Worm (Caenorhabditis elegans) whole organism, early embryonic: ENCODE measurements around the gene nstp-8.

ENCODE experiments used
- B0310.2 ChIP-seq: sonication (generic microtip); optimal IDR thresholded peaks from 2 replicates; lab custom pipeline; 2016; ENCODE audit warnings: mild to moderate bottlenecking, missing genetic modification characterization, missing compliant biosample characterization
- F13C5.2 ChIP-seq: sonication (generic microtip); optimal IDR thresholded peaks from 2 replicates; lab custom pipeline; 2017; ENCODE audit warnings: mild to moderate bottlenecking, missing genetic modification characterization, inconsistent platforms, missing compliant biosample characterization
- aly-1 ChIP-seq: sonication (generic microtip); optimal IDR thresholded peaks from 2 replicates; lab custom pipeline; 2016; ENCODE audit warnings: missing genetic modification characterization, missing compliant biosample characterization
- ama-1 ChIP-seq: fragments of 150-350 bp; optimal IDR thresholded peaks from 2 replicates; lab custom pipeline; 2014
- ceh-13 ChIP-seq: fragments of 200-800 bp; sonication (Bioruptor generic); optimal IDR thresholded peaks from 2 replicates; lab custom pipeline; 2018; ENCODE audit warnings: mild to moderate bottlenecking, missing genetic modification characterization, missing compliant biosample characterization
- ceh-36 ChIP-seq: sonication (generic microtip); optimal IDR thresholded peaks from 2 replicates; lab custom pipeline; 2016; ENCODE audit warnings: missing genetic modification characterization, inconsistent platforms, missing compliant biosample characterization
- ets-7 ChIP-seq: sonication (generic microtip); optimal IDR thresholded peaks from 2 replicates; lab custom pipeline; 2016; ENCODE audit warnings: missing genotype, missing genetic modification characterization, missing compliant biosample characterization
- flt-1 ChIP-seq: fragments of 200-800 bp; sonication (Bioruptor generic); IDR thresholded peaks from 2 replicates; pipeline ENCODE4 v1.3.6; 2022; ENCODE audit warnings: missing genetic modification characterization, missing compliant biosample characterization
- hmbx-1 ChIP-seq: sonication (generic microtip); optimal IDR thresholded peaks from 2 replicates; lab custom pipeline; 2016; ENCODE audit warnings: mild to moderate bottlenecking, missing genetic modification characterization, missing compliant biosample characterization
- hmg-4 ChIP-seq: fragments of 200-800 bp; sonication (Bioruptor generic); optimal IDR thresholded peaks from 2 replicates; lab custom pipeline; 2018; ENCODE audit warnings: mild to moderate bottlenecking, missing genetic modification characterization, missing compliant biosample characterization
- hnd-1 ChIP-seq: sonication (generic microtip); optimal IDR thresholded peaks from 2 replicates; lab custom pipeline; 2016; ENCODE audit warnings: missing genetic modification characterization, missing compliant biosample characterization
- pes-1 ChIP-seq: fragments of 200-800 bp; sonication (Bioruptor generic); IDR thresholded peaks from 2 replicates; pipeline ENCODE4 v1.3.6; 2022; ENCODE audit warnings: missing genetic modification reagents, missing genetic modification characterization, missing compliant biosample characterization
- scrt-1 ChIP-seq: fragments of 200-800 bp; sonication (Bioruptor generic); IDR thresholded peaks from 2 replicates; pipeline ENCODE4 v1.3.6; 2022; ENCODE audit warnings: missing genetic modification characterization, missing compliant biosample characterization
- sea-1 ChIP-seq: fragments of 200-800 bp; sonication (Bioruptor generic); conservative IDR thresholded peaks from 2 replicates; pipeline ENCODE4 v1.3.6; 2022; ENCODE audit warnings: missing genetic modification characterization, missing compliant biosample characterization
- tbx-11 ChIP-seq: fragments of 200-800 bp; sonication (Bioruptor generic); IDR thresholded peaks from 2 replicates; pipeline ENCODE4 v1.3.6; 2022; ENCODE audit warnings: missing genetic modification characterization, missing compliant biosample characterization
- tbx-37 ChIP-seq: fragments of 200-800 bp; sonication (Bioruptor generic); conservative IDR thresholded peaks from 2 replicates; pipeline ENCODE4 v1.3.6; 2022; ENCODE audit warnings: missing genetic modification reagents, missing genetic modification characterization, missing compliant biosample characterization
- tra-4 ChIP-seq: sonication (generic microtip); optimal IDR thresholded peaks from 2 replicates; lab custom pipeline; 2017; ENCODE audit warnings: missing genetic modification characterization, missing compliant biosample characterization

The nstp-8 gene

DNA sequence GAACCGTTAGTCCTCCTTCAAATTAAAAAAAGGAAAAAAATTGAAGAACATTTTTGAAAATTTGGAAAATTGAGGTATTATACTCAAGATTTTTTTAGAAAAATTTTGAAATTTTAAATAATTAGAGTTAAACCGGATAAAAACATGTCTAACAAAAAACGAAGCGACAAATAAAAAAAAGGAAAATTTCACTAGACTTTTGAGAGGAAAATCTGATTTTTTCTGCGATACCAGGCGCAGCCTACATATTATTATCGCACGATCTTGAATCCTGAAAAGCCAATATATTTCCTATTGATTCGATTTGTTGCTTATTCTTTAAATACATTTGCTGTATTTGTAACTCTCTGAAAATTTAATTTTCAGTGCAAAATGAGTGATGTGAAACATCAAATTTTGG lies at the start of gene nstp-8:
Gene nstp-8 (plus strand): TSS at position 301 of the 400 bp plus-strand sequence.
- TF ChIP-seq scrt-1 (no peak), hmg-4 (GFP tag; lab: Kevin White, UChicago) (no peak), pes-1 (GFP tag; lab: Robert Waterston, UW) (no peak), aly-1 (tag; lab: Kevin White, UChicago) (no peak)

DNA sequence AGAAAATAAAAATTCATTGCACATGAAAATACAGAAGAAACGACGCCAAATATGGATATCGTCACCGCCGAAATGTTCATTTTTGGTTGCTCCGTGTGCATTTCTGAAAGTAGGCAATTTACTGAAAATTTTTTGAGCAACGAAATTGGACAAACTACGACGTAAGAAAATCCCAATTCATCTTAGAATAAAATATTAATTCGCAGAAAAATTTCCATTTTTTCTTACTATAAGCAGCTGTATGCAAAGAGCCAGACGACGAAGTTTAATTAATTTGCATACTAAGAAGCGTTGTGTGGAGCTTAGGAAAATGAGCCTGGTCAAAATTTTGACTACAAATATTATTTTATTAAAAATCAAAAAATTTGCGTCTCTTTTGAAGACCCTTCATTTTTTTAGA lies 48.8 kb upstream of the nstp-8 start, which contains the start of gene srbc-19:
Gene srbc-19 (minus strand): TSS at position 101 of the 400 bp plus-strand sequence.
- TF ChIP-seq pes-1 (GFP tag; lab: Robert Waterston, UW) (no peak), tra-4 (tag; lab: Kevin White, UChicago) (no peak), tbx-11 (GFP tag; lab: Robert Waterston, UW) (no peak), ama-1 (lab: Kevin White, UChicago) (no peak), F13C5.2 (no peak), aly-1 (tag; lab: Kevin White, UChicago) (no peak), hnd-1 (no peak), ceh-13 (GFP tag; lab: Kevin White, UChicago) (no peak), scrt-1 (no peak), tbx-37 (GFP tag; lab: Robert Waterston, UW) (no peak), hmbx-1 (no peak), ceh-36 (tag; lab: Kevin White, UChicago) (no peak), hmg-4 (GFP tag; lab: Kevin White, UChicago) (no peak), flt-1 (GFP tag; lab: Robert Waterston, UW) (no peak), ets-7 (tag; lab: Kevin White, UChicago) (no peak), B0310.2 (tag; lab: Kevin White, UChicago) (no peak), sea-1 (GFP tag; lab: Robert Waterston, UW) (no peak)

DNA sequence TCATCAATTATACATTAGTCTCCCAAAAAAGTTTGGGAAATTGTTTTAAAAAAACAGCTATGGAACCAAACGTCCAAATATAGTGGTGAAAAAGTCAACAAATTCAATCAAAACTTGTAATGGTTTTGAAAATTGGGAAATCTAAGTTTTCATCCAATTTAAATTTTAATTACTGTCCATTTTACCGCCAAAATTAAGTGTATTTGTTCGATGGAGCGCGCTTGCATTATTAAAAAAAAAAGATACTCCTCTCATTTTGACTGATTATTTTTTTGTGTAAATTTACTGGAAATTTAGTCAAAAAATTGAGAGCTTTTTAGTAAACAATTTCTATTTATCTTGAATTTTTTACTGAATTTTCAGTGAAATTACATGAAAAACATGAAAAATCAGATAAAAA lies 41.0 kb upstream of the nstp-8 start:
- no peak for TF ChIP-seq hmbx-1
- no peak for TF ChIP-seq hmg-4 (GFP tag; lab: Kevin White, UChicago)
- TF ChIP-seq pes-1 (GFP tag; lab: Robert Waterston, UW), result no peak

DNA sequence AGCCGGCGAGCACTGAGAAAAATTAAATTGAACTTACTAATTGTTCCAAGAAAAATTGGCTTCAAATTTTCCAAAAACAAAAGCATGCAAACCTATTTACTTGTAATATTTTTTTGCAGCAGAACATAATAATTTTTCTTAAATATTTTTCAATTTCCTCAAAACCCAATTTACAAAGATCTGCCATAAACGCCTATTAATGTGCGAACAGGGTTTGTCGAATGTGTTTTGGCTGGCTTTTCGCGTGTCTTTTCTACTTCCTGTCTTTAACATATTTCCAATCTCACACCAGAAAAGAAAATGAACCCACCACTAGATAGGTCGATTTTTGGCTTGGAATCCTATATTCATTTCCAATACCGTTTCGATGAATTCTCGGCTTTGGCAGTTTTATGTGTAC lies 40.2 kb upstream of the nstp-8 start, which contains the start of gene C45H4.18:
Gene C45H4.18 (plus strand): TSS at position 301 of the 400 bp plus-strand sequence.
- TF ChIP-seq tra-4 (tag; lab: Kevin White, UChicago), result no peak
- TF ChIP-seq ceh-36 (tag; lab: Kevin White, UChicago), result no peak
- TF ChIP-seq ceh-13 (GFP tag; lab: Kevin White, UChicago), result no peak
- TF ChIP-seq tbx-11 (GFP tag; lab: Robert Waterston, UW), result no peak
- no peak for TF ChIP-seq F13C5.2
- no peak for TF ChIP-seq scrt-1
- TF ChIP-seq ets-7 (tag; lab: Kevin White, UChicago), result no peak
- no peak for TF ChIP-seq ama-1 (lab: Kevin White, UChicago)
- no peak for TF ChIP-seq B0310.2 (tag; lab: Kevin White, UChicago)
- no peak for TF ChIP-seq hmbx-1
- TF ChIP-seq flt-1 (GFP tag; lab: Robert Waterston, UW), result no peak
- no peak for TF ChIP-seq sea-1 (GFP tag; lab: Robert Waterston, UW)
- no peak for TF ChIP-seq pes-1 (GFP tag; lab: Robert Waterston, UW)
- no peak for TF ChIP-seq tbx-37 (GFP tag; lab: Robert Waterston, UW)
- no peak for TF ChIP-seq aly-1 (tag; lab: Kevin White, UChicago)
- no peak for TF ChIP-seq hnd-1
- TF ChIP-seq hmg-4 (GFP tag; lab: Kevin White, UChicago), result no peak

DNA sequence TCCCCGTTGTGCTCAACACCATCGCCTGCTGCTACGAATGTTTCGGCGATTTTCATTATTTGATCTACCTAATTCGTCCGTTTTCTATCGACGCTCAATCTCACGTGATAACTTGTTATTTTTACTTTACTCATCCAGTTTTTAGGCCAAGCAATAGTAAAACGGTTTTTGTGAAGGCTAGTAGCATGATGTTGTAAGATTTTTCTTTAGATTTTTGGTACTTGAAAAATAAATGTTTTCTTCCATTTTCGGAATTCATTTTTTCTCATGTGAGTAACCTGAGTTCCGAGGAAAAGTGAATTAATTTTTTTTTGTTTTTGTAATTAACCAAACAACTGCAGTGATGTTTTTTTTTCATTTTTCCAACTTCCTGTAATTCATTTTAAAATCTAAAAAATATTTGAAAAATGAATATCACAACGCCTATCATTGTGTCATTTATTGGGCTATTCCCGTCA lies 38.1 kb upstream of the nstp-8 start, which contains the start of gene srbc-17:
Gene srbc-17 (plus strand): TSS at position 408 of the 458 bp plus-strand sequence.
- TF ChIP-seq flt-1 (GFP tag; lab: Robert Waterston, UW), result no peak
- TF ChIP-seq aly-1 (tag; lab: Kevin White, UChicago), result no peak
- no peak for TF ChIP-seq tbx-11 (GFP tag; lab: Robert Waterston, UW)
- TF ChIP-seq ceh-13 (GFP tag; lab: Kevin White, UChicago), result no peak
- TF ChIP-seq sea-1 (GFP tag; lab: Robert Waterston, UW), result no peak
- TF ChIP-seq hmg-4 (GFP tag; lab: Kevin White, UChicago), result no peak
- TF ChIP-seq tbx-37 (GFP tag; lab: Robert Waterston, UW), result no peak
- TF ChIP-seq hnd-1, result no peak
- TF ChIP-seq hmbx-1, result no peak
- no peak for TF ChIP-seq ets-7 (tag; lab: Kevin White, UChicago)
- no peak for TF ChIP-seq F13C5.2

DNA sequence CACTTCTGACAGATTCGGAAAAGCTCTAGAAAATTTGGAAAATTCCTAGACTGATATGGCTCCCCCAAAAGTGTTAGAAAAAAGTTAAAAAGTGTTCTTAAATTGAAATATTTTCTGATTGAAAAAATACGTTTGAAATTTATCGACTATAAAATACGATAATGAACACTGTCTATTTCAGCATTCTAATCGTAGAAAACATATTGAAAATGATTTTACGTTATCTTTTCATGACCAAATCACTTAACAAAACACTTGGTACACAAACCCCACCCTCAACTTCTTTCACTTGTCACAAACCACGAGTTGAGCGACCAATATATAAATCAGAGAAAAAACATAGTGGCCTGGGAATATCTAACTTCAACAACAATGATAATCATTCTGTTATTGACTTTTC lies 36.2 kb upstream of the nstp-8 start, which contains the start of gene cyp-33C1:
Gene cyp-33C1 (plus strand): TSS at position 301 of the 400 bp plus-strand sequence.
- TF ChIP-seq ceh-13 (GFP tag; lab: Kevin White, UChicago), result no peak
- no peak for TF ChIP-seq tbx-37 (GFP tag; lab: Robert Waterston, UW)
- no peak for TF ChIP-seq hmg-4 (GFP tag; lab: Kevin White, UChicago)
- no peak for TF ChIP-seq tbx-11 (GFP tag; lab: Robert Waterston, UW)
- no peak for TF ChIP-seq hnd-1
- TF ChIP-seq pes-1 (GFP tag; lab: Robert Waterston, UW), result no peak
- TF ChIP-seq scrt-1, result no peak
- TF ChIP-seq ama-1 (lab: Kevin White, UChicago), result no peak
- TF ChIP-seq B0310.2 (tag; lab: Kevin White, UChicago), result no peak

DNA sequence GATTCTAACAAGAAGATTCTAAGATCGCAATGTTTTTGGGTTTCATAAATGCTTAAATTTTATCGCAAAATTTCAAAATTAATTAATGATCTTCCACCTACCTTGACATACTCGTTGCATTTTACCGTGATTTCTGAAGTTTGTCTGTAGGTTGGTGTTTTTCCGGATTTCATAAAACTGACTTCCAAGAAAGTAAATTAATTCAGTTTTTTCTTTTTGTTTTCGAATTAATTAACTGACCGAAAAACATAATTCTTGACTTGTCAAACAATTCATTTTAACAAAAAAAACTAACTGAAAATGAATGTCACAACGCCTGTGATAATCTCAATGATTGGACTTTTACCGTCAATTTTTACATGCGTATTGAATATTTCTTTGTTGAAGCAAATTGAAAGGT lies 33.7 kb upstream of the nstp-8 start, which contains the start of gene srbc-16:
Gene srbc-16 (plus strand): TSS at position 301 of the 400 bp plus-strand sequence.
- TF ChIP-seq hmbx-1, result no peak
- TF ChIP-seq tra-4 (tag; lab: Kevin White, UChicago), result no peak
- no peak for TF ChIP-seq hmg-4 (GFP tag; lab: Kevin White, UChicago)
- no peak for TF ChIP-seq ets-7 (tag; lab: Kevin White, UChicago)
- TF ChIP-seq F13C5.2, result no peak
- TF ChIP-seq ceh-36 (tag; lab: Kevin White, UChicago), result no peak
- TF ChIP-seq tbx-37 (GFP tag; lab: Robert Waterston, UW), result no peak
- no peak for TF ChIP-seq B0310.2 (tag; lab: Kevin White, UChicago)
- no peak for TF ChIP-seq hnd-1
- TF ChIP-seq aly-1 (tag; lab: Kevin White, UChicago), result no peak
- TF ChIP-seq scrt-1, result no peak
- no peak for TF ChIP-seq ceh-13 (GFP tag; lab: Kevin White, UChicago)
- no peak for TF ChIP-seq ama-1 (lab: Kevin White, UChicago)
